Worm (Caenorhabditis elegans) whole organism, midembryonic: ENCODE data around the gene C01G10.1.

Experiments used
- T22C8.4 ChIP-seq: fragments of 200-800 bp; sonication (Bioruptor generic); IDR thresholded peaks from 2 replicates; pipeline ENCODE4 v1.3.6; 2022; ENCODE audit warnings: missing genetic modification characterization, missing compliant biosample characterization
- flt-1 ChIP-seq: fragments of 200-800 bp; sonication (Bioruptor generic); IDR thresholded peaks from 2 replicates; pipeline ENCODE4 v1.3.6; 2022; ENCODE audit warnings: missing genetic modification characterization, missing compliant biosample characterization
- klf-2 ChIP-seq: fragments of 200-800 bp; sonication (Bioruptor generic); conservative IDR thresholded peaks from 2 replicates; pipeline ENCODE4 v1.3.6; 2022; ENCODE audit warnings: missing genetic modification reagents, missing genetic modification characterization, missing compliant biosample characterization

ce11 chrV:15072738-15073137 lies 26.8 kb upstream of the C01G10.1 start:
- no peak for TF ChIP-seq klf-2
- TF ChIP-seq T22C8.4 (GFP tag; lab: Robert Waterston, UW), result no peak
- 0 out of 2 replicates have a peak, but pooled peaks have one; percentile 37 for TF ChIP-seq flt-1
